Worm (Caenorhabditis elegans): ENCODE results near the gene mttu-1.
"Not testable (repeated sequence)": the region's sequence is repeated elsewhere in the genome, so short reads cannot be mapped to it uniquely, and the experiment has no call there.

mttu-1 gene

DNA sequence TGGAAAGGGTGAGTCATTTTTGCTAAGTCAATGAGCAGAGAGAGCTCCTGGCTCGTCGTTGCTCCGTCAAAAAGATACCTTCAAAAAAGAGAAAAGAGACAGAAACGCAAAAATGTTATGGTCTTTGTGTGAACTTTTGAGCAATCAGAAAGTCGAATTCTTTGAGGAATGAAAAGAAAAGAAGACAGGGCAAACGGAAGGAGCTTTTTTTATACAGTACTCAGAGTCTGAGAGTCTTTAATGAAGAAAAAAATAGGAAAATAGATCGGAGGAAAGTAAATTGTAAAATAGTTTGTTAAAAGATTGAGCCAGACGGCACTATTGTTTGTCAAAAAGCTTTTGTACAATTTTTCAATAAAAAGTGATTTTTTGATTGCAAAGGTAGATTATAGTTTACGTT, 27.2 kb downstream of the mttu-1 start:
- TF ChIP-seq unc-62 (GFP tag; optimal IDR thresholded peaks at IDR 0.05): no peak

DNA sequence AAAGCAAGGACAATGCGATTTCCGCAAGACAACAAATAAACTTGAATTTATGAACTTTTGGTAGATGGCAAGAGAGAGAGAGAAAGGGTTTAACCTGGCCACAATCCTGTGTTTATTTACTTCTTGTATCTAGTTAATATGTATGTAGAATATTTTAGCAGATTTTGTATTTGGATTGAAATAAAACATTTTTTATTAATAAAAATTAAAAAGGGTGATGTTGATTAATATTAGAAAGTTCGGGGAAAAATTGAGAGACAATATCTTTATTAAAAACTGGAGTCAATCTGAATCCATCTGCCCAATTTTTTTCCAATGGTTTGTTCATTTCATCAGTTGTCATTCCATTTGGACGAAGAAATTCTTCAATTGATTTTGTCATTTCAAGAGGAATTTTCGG, 30.6 kb downstream of the mttu-1 start, which contains the start of gene col-127:
TSS of gene col-127 (minus strand) at position 101 of the 400 bp plus-strand sequence.
- no peak for TF ChIP-seq unc-62 (GFP tag; optimal IDR thresholded peaks at IDR 0.05)

DNA sequence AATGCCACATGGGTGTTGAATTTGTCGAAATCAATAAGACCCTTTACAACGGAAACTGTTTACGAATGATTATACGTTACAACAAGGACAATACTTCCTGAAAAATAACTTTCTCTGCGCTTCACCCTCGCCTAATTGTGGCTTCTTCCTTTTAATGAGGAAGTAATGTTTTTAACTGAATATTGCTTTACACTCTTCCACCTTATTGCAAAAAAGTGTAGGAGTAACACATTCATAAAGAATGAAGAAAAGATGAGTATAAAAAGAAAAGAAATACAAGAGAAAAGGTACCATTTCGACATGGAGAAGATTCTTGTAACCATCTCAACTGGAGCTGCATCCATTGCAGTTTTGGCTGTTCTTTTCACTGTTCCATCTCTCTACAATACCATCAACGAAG, 33.6 kb downstream of the mttu-1 start, which contains the start of gene col-126:
TSS of gene col-126 (plus strand) at position 301 of the 400 bp plus-strand sequence.
- TF ChIP-seq unc-62 (GFP tag; optimal IDR thresholded peaks at IDR 0.05): not testable (repeated sequence)

DNA sequence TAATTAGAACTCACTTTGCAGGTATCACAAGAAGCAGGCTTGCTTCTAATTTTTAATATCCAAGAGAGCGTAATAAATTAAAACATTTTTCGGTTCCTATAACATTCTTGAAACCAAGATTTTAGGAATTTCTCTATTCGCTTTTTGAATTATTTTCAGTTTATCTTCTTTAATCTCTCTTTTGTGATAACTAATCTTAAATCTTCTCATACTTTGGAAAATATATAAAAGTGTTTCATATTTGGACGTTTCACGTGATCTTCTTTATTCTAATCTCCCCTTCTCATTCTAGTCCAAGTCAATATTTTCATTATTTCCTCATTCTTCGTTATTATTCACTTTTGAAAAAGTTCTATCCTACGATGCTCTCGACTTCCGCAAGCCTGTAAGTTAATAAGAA, 35.2 kb downstream of the mttu-1 start, which contains the start of gene F54D1.1:
TSS of gene F54D1.1 (plus strand) at position 301 of the 400 bp plus-strand sequence.
- no peak for TF ChIP-seq unc-62 (GFP tag; optimal IDR thresholded peaks at IDR 0.05)

DNA sequence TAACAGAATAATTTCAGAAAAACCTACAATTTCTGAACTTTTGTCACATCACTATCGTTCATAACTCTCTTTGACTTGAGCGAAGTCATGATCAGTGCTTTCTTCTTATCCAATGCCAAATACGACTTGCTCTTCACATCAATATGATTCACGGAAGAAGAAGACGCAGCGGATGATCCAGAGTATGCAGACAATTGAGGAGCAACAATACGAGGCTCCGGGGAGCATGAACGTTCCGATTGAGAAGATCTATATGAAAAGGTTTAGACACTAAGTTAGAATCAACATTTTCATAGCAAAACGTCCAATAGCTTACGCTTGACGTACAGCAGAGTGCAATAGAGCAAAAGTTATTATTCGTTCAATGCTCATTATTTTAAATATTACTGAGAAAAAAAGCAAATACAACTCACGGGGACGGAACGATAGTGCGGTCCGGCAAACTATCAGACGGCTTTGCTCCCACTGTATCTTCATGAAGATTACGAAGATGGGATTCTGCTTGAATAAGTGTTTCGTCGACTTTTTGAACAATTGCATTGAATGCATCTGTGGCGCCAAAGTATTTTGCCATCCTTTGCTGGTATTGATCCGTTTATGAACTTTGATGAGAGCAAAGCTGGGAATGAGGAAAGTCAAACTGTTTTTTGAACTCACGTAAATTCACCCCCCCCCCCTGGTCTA, 36.0 kb downstream of the mttu-1 start, which contains the start of gene C05C12.5:
TSS of gene C05C12.5 (minus strand) at position 642 of the 684 bp plus-strand sequence.
- no peak for TF ChIP-seq unc-62 (GFP tag; optimal IDR thresholded peaks at IDR 0.05)

DNA sequence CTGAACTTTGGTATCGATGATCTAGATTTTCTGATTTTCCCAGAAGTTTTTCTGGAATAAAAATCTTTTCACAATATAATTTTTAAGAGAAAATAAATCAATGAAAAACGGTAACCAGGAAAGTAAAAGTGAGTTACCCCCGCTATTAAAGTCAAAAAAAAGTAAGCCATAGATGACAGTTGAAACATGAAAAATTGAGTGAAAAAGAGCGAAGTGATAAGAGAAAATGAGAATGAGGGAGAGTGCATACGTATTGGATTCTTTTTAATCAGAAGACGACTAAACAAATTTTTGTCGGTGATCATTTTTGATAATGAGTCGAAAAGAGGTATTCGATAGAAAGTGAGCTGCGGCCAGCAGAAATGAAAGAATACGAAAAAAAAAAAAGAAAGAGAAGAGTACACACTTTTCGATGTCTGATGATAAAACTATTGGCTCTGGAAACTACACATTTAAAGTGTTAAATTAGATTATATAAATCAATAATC, 37.2 kb downstream of the mttu-1 start, which contains the start of gene gtl-1:
TSS of gene gtl-1 (minus strand) at position 51 of the 488 bp plus-strand sequence.
- TF ChIP-seq unc-62 (GFP tag; optimal IDR thresholded peaks at IDR 0.05): no peak

DNA sequence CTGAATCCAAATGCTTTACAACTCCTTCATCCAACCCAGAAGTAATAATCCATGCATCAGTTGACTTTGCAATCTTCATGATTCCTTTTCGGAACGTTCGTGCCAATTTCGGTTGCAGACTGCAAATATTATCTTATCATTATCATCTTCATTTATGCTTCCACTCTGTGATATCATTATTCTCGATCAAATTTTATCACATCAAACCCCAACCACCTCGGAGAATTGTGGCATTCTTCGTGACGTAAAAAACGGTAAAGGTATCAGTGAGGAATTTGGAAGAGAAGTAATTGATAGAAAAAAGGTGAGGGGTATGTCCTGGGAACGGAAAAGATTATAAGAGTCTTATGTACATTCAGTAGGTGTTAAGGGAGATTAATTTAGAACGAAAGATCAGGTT, 39.2 kb downstream of the mttu-1 start:
- no peak for TF ChIP-seq unc-62 (GFP tag; optimal IDR thresholded peaks at IDR 0.05)

DNA sequence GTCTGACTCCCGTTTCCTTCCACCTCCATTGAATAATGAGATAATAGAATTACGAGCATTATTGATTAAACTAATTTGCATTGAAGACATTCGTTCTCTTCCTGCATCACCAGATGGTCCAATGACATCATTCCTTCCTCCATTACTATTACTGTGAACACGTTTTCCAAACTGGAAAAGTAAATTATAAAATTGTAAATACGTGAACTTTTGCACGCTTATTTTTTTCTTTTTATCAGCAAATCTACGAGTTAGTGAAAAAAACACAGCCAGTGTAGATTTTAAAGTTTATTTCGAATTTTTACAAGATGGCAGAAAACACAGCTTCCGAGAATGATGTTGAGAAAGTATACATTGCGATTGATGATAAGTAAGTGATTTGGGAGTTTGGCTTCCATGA, 43.0 kb downstream of the mttu-1 start, which contains the start of gene C05C12.1:
TSS of gene C05C12.1 (plus strand) at position 301 of the 400 bp plus-strand sequence.
- TF ChIP-seq unc-62 (GFP tag; optimal IDR thresholded peaks at IDR 0.05): not testable (repeated sequence)

DNA sequence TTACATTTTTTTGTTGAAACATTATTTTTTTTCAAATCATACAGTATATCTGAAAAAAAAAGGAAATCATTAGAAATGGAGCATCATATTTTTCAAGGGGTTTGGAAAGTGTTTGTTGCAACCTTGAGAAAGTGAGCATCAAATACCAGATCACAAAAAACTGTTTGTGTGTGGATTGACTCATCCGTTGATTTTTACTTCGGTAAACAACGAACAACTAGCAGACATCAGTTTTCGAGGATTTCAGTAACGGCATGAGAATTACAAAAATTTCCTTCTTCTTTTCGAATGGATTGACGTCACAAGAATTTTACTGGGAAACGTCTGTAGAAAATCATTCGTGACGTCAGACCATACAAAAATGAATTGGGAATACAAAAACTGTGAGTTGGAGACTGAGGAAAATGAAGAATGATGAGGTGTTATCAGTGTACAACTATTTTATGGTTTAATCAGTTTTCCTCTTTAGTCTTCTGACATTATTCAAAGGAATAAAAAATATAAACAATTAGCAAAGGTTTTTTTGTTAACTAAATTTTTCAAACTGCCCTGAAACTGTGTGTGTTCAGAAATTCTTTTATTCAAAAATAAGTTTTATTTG, 48.6 kb downstream of the mttu-1 start, which contains the start of gene C05C12.4:
TSS of gene C05C12.4 (minus strand) at position 51 of the 601 bp plus-strand sequence.
- no peak for TF ChIP-seq unc-62 (GFP tag; optimal IDR thresholded peaks at IDR 0.05)

DNA sequence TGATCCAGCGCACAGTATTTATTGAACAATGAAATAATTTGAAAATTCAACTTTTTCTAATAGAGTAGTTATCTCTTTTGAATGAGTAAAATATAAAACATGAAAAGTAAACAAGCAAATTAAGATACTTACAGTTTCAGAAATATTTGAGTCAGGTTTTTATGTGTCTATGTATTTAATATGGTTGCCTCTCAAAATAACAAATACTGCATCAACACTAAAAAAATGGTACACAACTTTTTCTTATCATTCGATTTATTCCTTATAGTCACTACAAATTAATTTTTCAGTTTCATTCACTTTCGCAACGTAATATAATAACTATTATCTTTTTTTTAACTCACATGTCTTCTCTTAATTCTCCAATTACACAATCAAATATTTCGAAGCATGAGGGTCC, 49.3 kb downstream of the mttu-1 start:
- no peak for TF ChIP-seq unc-62 (GFP tag; optimal IDR thresholded peaks at IDR 0.05)

Measured in whole organism, dauer.